Worm (Caenorhabditis elegans) whole organism, young adult: ENCODE measurements around the gene R06F6.14.

Experiments used
- F52B5.7 ChIP-seq: sonication (generic microtip); optimal IDR thresholded peaks from 2 replicates; lab custom pipeline; 2016; ENCODE audit warnings: mild to moderate bottlenecking, missing genetic modification characterization, missing compliant biosample characterization
- cebp-1 ChIP-seq, 2 experiments: fragments of 200-800 bp in 1 of 2; sonication (Bioruptor generic) in 1 of 2; sonication (generic microtip) in 1 of 2; IDR thresholded peaks in 1 of 2; optimal IDR thresholded peaks in 1 of 2; 2 replicates each; pipeline versions ENCODE4 v1.3.6 to Lab custom; 2017 to 2022; ENCODE audit warnings: missing compliant biosample characterization in 2 of 2, missing genetic modification characterization in 2 of 2, mild to moderate bottlenecking in 1 of 2, missing genetic modification reagents in 1 of 2, moderate library complexity in 1 of 2
- madf-6 ChIP-seq: fragments of 200-800 bp; sonication (Bioruptor generic); IDR thresholded peaks from 2 replicates; pipeline ENCODE4 v1.3.6; 2022; ENCODE audit warnings: missing genetic modification reagents, missing genetic modification characterization, missing compliant biosample characterization

DNA sequence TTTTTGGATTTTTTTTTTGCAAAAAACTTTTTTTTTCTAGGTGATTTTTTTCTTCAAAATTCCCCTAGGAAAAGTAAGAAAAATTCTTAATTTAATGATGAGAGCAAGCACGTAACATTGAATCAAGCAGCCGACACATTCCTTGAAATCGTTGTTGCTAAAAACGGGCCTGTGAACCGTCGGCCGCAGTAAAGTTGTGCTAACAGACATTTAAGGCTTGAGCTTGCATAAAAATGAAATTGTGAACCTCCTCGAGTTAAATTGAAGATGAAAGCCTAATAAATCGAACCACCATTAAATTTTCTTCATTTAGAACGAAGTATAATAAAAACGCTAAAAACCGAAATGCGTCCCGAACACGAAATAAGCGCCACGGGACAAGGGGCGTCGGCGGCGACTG, 41.1 kb upstream of the R06F6.14 start:
- no peak for TF ChIP-seq cebp-1 (GFP tag; IDR thresholded peaks at IDR 0.05; lab: Robert Waterston, UW)
- TF ChIP-seq cebp-1 (tag; optimal IDR thresholded peaks at IDR 0.05; lab: Kevin White, UChicago): no peak
- TF ChIP-seq F52B5.7 (tag; lab: Kevin White, UChicago): no peak
- no peak for TF ChIP-seq madf-6
